Worm (Caenorhabditis elegans) whole organism, late embryonic: ENCODE data around the gene K12H6.8.

Source experiments
- C08G9.2 ChIP-seq: sonication (generic microtip); optimal IDR thresholded peaks from 2 replicates; lab custom pipeline; 2016; ENCODE audit warnings: mild to moderate bottlenecking, missing genetic modification characterization, moderate library complexity, missing compliant biosample characterization
- C38D4.7 ChIP-seq: fragments of 200-800 bp; sonication (Bioruptor generic); optimal IDR thresholded peaks from 2 replicates; lab custom pipeline; 2018; ENCODE audit warnings: mild to moderate bottlenecking, missing genetic modification characterization, moderate library complexity, missing compliant biosample characterization
- F13H6.1 ChIP-seq: sonication (generic microtip); optimal IDR thresholded peaks from 2 replicates; lab custom pipeline; 2016; ENCODE audit warnings: missing genetic modification characterization, missing compliant biosample characterization
- K02D7.2 ChIP-seq: sonication (generic microtip); optimal IDR thresholded peaks from 2 replicates; lab custom pipeline; 2017; ENCODE audit warnings: mild to moderate bottlenecking, missing genetic modification characterization, missing compliant biosample characterization
- T23F11.4 ChIP-seq: fragments of 200-800 bp; sonication (Bioruptor generic); optimal IDR thresholded peaks from 2 replicates; lab custom pipeline; 2018; ENCODE audit warnings: mild to moderate bottlenecking, missing genetic modification characterization, missing compliant biosample characterization
- Y22D7AL.16 ChIP-seq: sonication (generic microtip); optimal IDR thresholded peaks from 2 replicates; lab custom pipeline; 2016; ENCODE audit warnings: missing genetic modification characterization, missing compliant biosample characterization
- ahr-1 ChIP-seq: sonication (generic microtip); optimal IDR thresholded peaks from 2 replicates; lab custom pipeline; 2016; ENCODE audit warnings: missing genetic modification characterization, missing compliant biosample characterization
- ceh-14 ChIP-seq: sonication (generic microtip); optimal IDR thresholded peaks from 2 replicates; lab custom pipeline; 2016; ENCODE audit warnings: missing genotype, missing genetic modification characterization, missing compliant biosample characterization
- ceh-19 ChIP-seq: fragments of 200-800 bp; sonication (Bioruptor generic); optimal IDR thresholded peaks from 2 replicates; lab custom pipeline; 2018; ENCODE audit warnings: mild to moderate bottlenecking, missing genetic modification characterization, missing compliant biosample characterization
- ceh-2 ChIP-seq: sonication (generic microtip); optimal IDR thresholded peaks from 2 replicates; lab custom pipeline; 2016; ENCODE audit warnings: missing genotype, missing genetic modification characterization, missing compliant biosample characterization
- ceh-22 ChIP-seq: sonication (generic microtip); optimal IDR thresholded peaks from 2 replicates; lab custom pipeline; 2017; ENCODE audit warnings: missing biosample characterization, missing genetic modification characterization
- ceh-24 ChIP-seq: sonication (generic microtip); optimal IDR thresholded peaks from 2 replicates; lab custom pipeline; 2016; ENCODE audit warnings: mild to moderate bottlenecking, missing genetic modification characterization, missing compliant biosample characterization
- ceh-31 ChIP-seq: sonication (generic microtip); optimal IDR thresholded peaks from 2 replicates; lab custom pipeline; 2016; ENCODE audit warnings: missing genetic modification characterization, missing compliant biosample characterization
- ceh-45 ChIP-seq: fragments of 200-800 bp; sonication (Bioruptor generic); IDR thresholded peaks from 2 replicates; pipeline ENCODE4 v1.3.6; 2022; ENCODE audit warnings: missing genetic modification reagents, missing genetic modification characterization, missing compliant biosample characterization
- ceh-48 ChIP-seq: sonication (generic microtip); optimal IDR thresholded peaks from 2 replicates; lab custom pipeline; 2016; ENCODE audit warnings: missing genetic modification characterization, inconsistent platforms, missing compliant biosample characterization
- che-1 ChIP-seq: sonication (generic microtip); optimal IDR thresholded peaks from 2 replicates; lab custom pipeline; 2016; ENCODE audit warnings: mild to moderate bottlenecking, missing genetic modification characterization, missing compliant biosample characterization
- dmd-4 ChIP-seq: sonication (generic microtip); optimal IDR thresholded peaks from 2 replicates; lab custom pipeline; 2016; ENCODE audit warnings: borderline replicate concordance, missing genetic modification characterization, missing compliant biosample characterization
- elt-2 ChIP-seq: sonication (generic microtip); optimal IDR thresholded peaks from 2 replicates; lab custom pipeline; 2016; ENCODE audit warnings: missing genetic modification reagents, missing genetic modification characterization, missing compliant biosample characterization
- elt-4 ChIP-seq: sonication (generic microtip); optimal IDR thresholded peaks from 2 replicates; lab custom pipeline; 2016; ENCODE audit warnings: missing genetic modification characterization, missing compliant biosample characterization
- eyg-1 ChIP-seq: sonication (generic microtip); optimal IDR thresholded peaks from 2 replicates; lab custom pipeline; 2016; ENCODE audit warnings: missing genotype, missing genetic modification characterization, missing compliant biosample characterization
- fax-1 ChIP-seq: sonication (generic microtip); optimal IDR thresholded peaks from 2 replicates; lab custom pipeline; 2016; ENCODE audit warnings: missing genotype, missing genetic modification characterization, missing compliant biosample characterization
- fkh-10 ChIP-seq: fragments of 150-350 bp; optimal IDR thresholded peaks from 2 replicates; lab custom pipeline; 2014; ENCODE audit warnings: missing biosample characterization, missing genetic modification reagents, missing genetic modification characterization
- fkh-6 ChIP-seq: sonication (generic microtip); optimal IDR thresholded peaks from 2 replicates; lab custom pipeline; 2016; ENCODE audit warnings: missing genetic modification characterization, missing compliant biosample characterization
- hlh-13 ChIP-seq: fragments of 200-800 bp; sonication (Bioruptor generic); optimal IDR thresholded peaks from 2 replicates; lab custom pipeline; 2018; ENCODE audit warnings: mild to moderate bottlenecking, missing genetic modification characterization, missing compliant biosample characterization
- hlh-15 ChIP-seq: sonication (generic microtip); optimal IDR thresholded peaks from 2 replicates; lab custom pipeline; 2016; ENCODE audit warnings: missing genetic modification characterization, missing compliant biosample characterization
- hlh-6 ChIP-seq: sonication (generic microtip); optimal IDR thresholded peaks from 2 replicates; lab custom pipeline; 2016; ENCODE audit warnings: missing genotype, missing genetic modification characterization, missing compliant biosample characterization
- hlh-8 ChIP-seq: sonication (generic microtip); optimal IDR thresholded peaks from 2 replicates; lab custom pipeline; 2016; ENCODE audit warnings: missing genotype, missing genetic modification characterization, missing compliant biosample characterization
- lin-11 ChIP-seq: fragments of 200-800 bp; sonication (Bioruptor generic); optimal IDR thresholded peaks from 2 replicates; lab custom pipeline; 2018; ENCODE audit warnings: mild to moderate bottlenecking, missing genetic modification characterization, missing compliant biosample characterization
- madf-2 ChIP-seq: sonication (generic microtip); optimal IDR thresholded peaks from 2 replicates; lab custom pipeline; 2017; ENCODE audit warnings: missing genetic modification characterization, missing compliant biosample characterization
- nfya-1 ChIP-seq: sonication (generic microtip); optimal IDR thresholded peaks from 2 replicates; lab custom pipeline; 2017; ENCODE audit warnings: missing genetic modification characterization, mild to moderate bottlenecking, missing compliant biosample characterization, antibody characterized with exemption, moderate library complexity
- nhr-11 ChIP-seq: fragments of 150-350 bp; optimal IDR thresholded peaks from 2 replicates; lab custom pipeline; 2014; ENCODE audit warnings: missing biosample characterization, missing genetic modification characterization
- npax-4 ChIP-seq: sonication (generic microtip); optimal IDR thresholded peaks from 2 replicates; lab custom pipeline; 2016; ENCODE audit warnings: missing genetic modification characterization, missing compliant biosample characterization
- odd-2 ChIP-seq: sonication (generic microtip); optimal IDR thresholded peaks from 2 replicates; lab custom pipeline; 2017; ENCODE audit warnings: antibody characterized with exemption, mild to moderate bottlenecking, missing genetic modification characterization, missing compliant biosample characterization
- pha-4 ChIP-seq: fragments of 150-350 bp; optimal IDR thresholded peaks from 2 replicates; lab custom pipeline; 2018; ENCODE audit warnings: missing biosample characterization, missing genetic modification reagents, missing genetic modification characterization
- pqm-1 ChIP-seq: sonication (generic microtip); optimal IDR thresholded peaks from 2 replicates; lab custom pipeline; 2016; ENCODE audit warnings: missing genetic modification characterization, missing compliant biosample characterization
- ref-2 ChIP-seq: sonication (generic microtip); optimal IDR thresholded peaks from 2 replicates; lab custom pipeline; 2016; ENCODE audit warnings: missing genetic modification characterization, missing compliant biosample characterization
- rnt-1 ChIP-seq: sonication (generic microtip); optimal IDR thresholded peaks from 2 replicates; lab custom pipeline; 2016; ENCODE audit warnings: missing genetic modification characterization, missing compliant biosample characterization
- syd-9 ChIP-seq: sonication (generic microtip); optimal IDR thresholded peaks from 2 replicates; lab custom pipeline; 2016; ENCODE audit warnings: mild to moderate bottlenecking, missing genetic modification characterization, moderate library complexity, missing compliant biosample characterization
- tbx-2 ChIP-seq: sonication (generic microtip); optimal IDR thresholded peaks from 2 replicates; lab custom pipeline; 2016; ENCODE audit warnings: missing genetic modification characterization, missing compliant biosample characterization
- tbx-7 ChIP-seq: sonication (generic microtip); optimal IDR thresholded peaks from 2 replicates; lab custom pipeline; 2016; ENCODE audit warnings: missing genotype, missing genetic modification characterization, missing compliant biosample characterization
- ttx-3 ChIP-seq: sonication (generic microtip); optimal IDR thresholded peaks from 2 replicates; lab custom pipeline; 2016; ENCODE audit warnings: missing genetic modification reagents, missing genetic modification characterization, missing compliant biosample characterization
- unc-3 ChIP-seq, 2 experiments: fragments of 200-800 bp in 1 of 2; sonication (Bioruptor generic) in 1 of 2; sonication (generic microtip) in 1 of 2; conservative IDR thresholded peaks in 1 of 2; optimal IDR thresholded peaks in 1 of 2; 2 replicates each; pipeline versions ENCODE4 v1.3.6 to Lab custom; 2016 to 2022; ENCODE audit warnings: missing compliant biosample characterization in 2 of 2, missing genetic modification characterization in 2 of 2, missing genetic modification reagents in 1 of 2
- unc-42 ChIP-seq: sonication (generic microtip); optimal IDR thresholded peaks from 2 replicates; lab custom pipeline; 2016; ENCODE audit warnings: missing genotype, missing genetic modification characterization, missing compliant biosample characterization
- unc-86 ChIP-seq: sonication (generic microtip); optimal IDR thresholded peaks from 2 replicates; lab custom pipeline; 2016; ENCODE audit warnings: missing genetic modification characterization, missing compliant biosample characterization
- zip-5 ChIP-seq: sonication (generic microtip); optimal IDR thresholded peaks from 2 replicates; lab custom pipeline; 2016; ENCODE audit warnings: missing genetic modification characterization, missing compliant biosample characterization

The K12H6.8 gene

ce11 chrII:2827859-2828403 lies at the start of gene K12H6.8:
Gene K12H6.8, plus strand, starts transcription at chrII:2827896.
- TF ChIP-seq ceh-2 (tag; lab: Kevin White, UChicago) (no peak), elt-4 (tag; lab: Kevin White, UChicago) (peak; percentile 91), ceh-48 (tag; lab: Kevin White, UChicago) (no peak), ceh-45 (no peak), odd-2 (tag; lab: Kevin White, UChicago) (no peak)

ce11 chrII:2779253-2779652 lies 48.4 kb upstream of the K12H6.8 start, which contains the start of gene F08D12.3:
Gene F08D12.3, plus strand, starts transcription at chrII:2779553.
- no peak for TF ChIP-seq pha-4
- no peak for TF ChIP-seq ceh-19 (GFP tag; lab: Kevin White, UChicago)
- TF ChIP-seq C38D4.7: no peak
- no peak for TF ChIP-seq elt-2 (tag; lab: Kevin White, UChicago)
- TF ChIP-seq dmd-4 (tag; lab: Kevin White, UChicago): no peak
- no peak for TF ChIP-seq che-1 (tag; lab: Kevin White, UChicago)
- TF ChIP-seq elt-4 (tag; lab: Kevin White, UChicago): no peak
- TF ChIP-seq Y22D7AL.16 (tag; lab: Kevin White, UChicago): no peak
- TF ChIP-seq, all 69 proteins: peak for 0

- TF ChIP-seq ttx-3 (tag; lab: Kevin White, UChicago): no peak
- TF ChIP-seq syd-9 (tag; lab: Kevin White, UChicago): no peak
- no peak for TF ChIP-seq C38D4.7
- TF ChIP-seq K02D7.2 (tag; lab: Kevin White, UChicago): no peak
- no peak for TF ChIP-seq ref-2 (tag; lab: Kevin White, UChicago)
- TF ChIP-seq ceh-31 (tag; lab: Kevin White, UChicago): no peak
- no peak for TF ChIP-seq madf-2 (tag; lab: Kevin White, UChicago)
- TF ChIP-seq unc-3 (GFP tag; conservative IDR thresholded peaks at IDR 0.05; lab: Robert Waterston, UW): no peak
- TF ChIP-seq unc-3 (tag; optimal IDR thresholded peaks at IDR 0.05; lab: Kevin White, UChicago): no peak
- TF ChIP-seq zip-5 (tag; lab: Kevin White, UChicago): no peak
- TF ChIP-seq F13H6.1 (tag; lab: Kevin White, UChicago): no peak
- no peak for TF ChIP-seq hlh-8 (tag; lab: Kevin White, UChicago)
- no peak for TF ChIP-seq ceh-2 (tag; lab: Kevin White, UChicago)
- TF ChIP-seq tbx-2 (tag; lab: Kevin White, UChicago): no peak
- no peak for TF ChIP-seq unc-42 (tag; lab: Kevin White, UChicago)
- no peak for TF ChIP-seq T23F11.4 (GFP tag; lab: Kevin White, UChicago)
- TF ChIP-seq hlh-15 (tag; lab: Kevin White, UChicago): no peak
- no peak for TF ChIP-seq odd-2 (tag; lab: Kevin White, UChicago)
- no peak for TF ChIP-seq npax-4 (tag; lab: Kevin White, UChicago)
- TF ChIP-seq C08G9.2 (tag; lab: Kevin White, UChicago): no peak
- TF ChIP-seq hlh-6 (tag; lab: Kevin White, UChicago): no peak
Observed at ce11 chrII:2780804-2781203, 46.9 kb upstream of the K12H6.8 start.

- no peak for TF ChIP-seq ceh-14 (tag; lab: Kevin White, UChicago)
- TF ChIP-seq eyg-1 (tag; lab: Kevin White, UChicago): no peak
- no peak for TF ChIP-seq fax-1 (tag; lab: Kevin White, UChicago)
- no peak for TF ChIP-seq C08G9.2 (tag; lab: Kevin White, UChicago)
- no peak for TF ChIP-seq ceh-22
- no peak for TF ChIP-seq tbx-7 (tag; lab: Kevin White, UChicago)
- TF ChIP-seq ttx-3 (tag; lab: Kevin White, UChicago): no peak
- no peak for TF ChIP-seq hlh-13 (GFP tag; lab: Kevin White, UChicago)
- TF ChIP-seq fkh-10 (GFP tag; lab: Kevin White, UChicago): no peak
- TF ChIP-seq ceh-24 (tag; lab: Kevin White, UChicago): no peak
- TF ChIP-seq nfya-1 (tag; lab: Kevin White, UChicago): no peak
- no peak for TF ChIP-seq lin-11
- no peak for TF ChIP-seq rnt-1 (tag; lab: Kevin White, UChicago)
- TF ChIP-seq pqm-1 (tag; lab: Kevin White, UChicago): no peak
- no peak for TF ChIP-seq unc-86 (tag; lab: Kevin White, UChicago)
- no peak for TF ChIP-seq ahr-1
- TF ChIP-seq fkh-6 (tag; lab: Kevin White, UChicago): no peak
- TF ChIP-seq nhr-11 (tag; lab: Kevin White, UChicago): no peak
Observed at ce11 chrII:2781355-2781754, 46.3 kb upstream of the K12H6.8 start, which contains the start of gene F08D12.2. Gene F08D12.2, plus strand, starts transcription at chrII:2781655.
